Fruit fly (Drosophila melanogaster) ovary, adult (tissue): ENCODE measurements around the gene Ser12.
A peak's percentile ranks its signal among the peaks of the same experiment; 100 is the strongest.

Source experiments
- CG17801 ChIP-seq: fragments of 200-800 bp; optimal IDR thresholded peaks from 2 replicates; lab custom pipeline; 2019; ENCODE audit warnings: missing biosample characterization, mild to moderate bottlenecking, missing genetic modification characterization, moderate library complexity; ENCODE audit not compliant: partially characterized antibody

Gene Ser12

dm6 chr2L:2240493-2240892 lies 10.6 kb downstream of the Ser12 start, which contains the start of gene Tengl1:
Tengl1 (minus strand) TSS chr2L:2240593.
- no peak for TF ChIP-seq CG17801 (GFP tag; lab: Kevin White, UChicago)

dm6 chr2L:2239284-2239683 lies 11.8 kb downstream of the Ser12 start, which contains the start of gene Tengl2:
Tengl2 (minus strand) TSS chr2L:2239384.
- no peak for TF ChIP-seq CG17801 (GFP tag; lab: Kevin White, UChicago)

- TF ChIP-seq CG17801 (GFP tag; lab: Kevin White, UChicago) = no peak
These were observed 12.9 kb downstream of the Ser12 start, which contains the start of gene Tengl3 for dm6 chr2L:2238151-2238550. Tengl3 (minus strand) TSS chr2L:2238251.

- TF ChIP-seq CG17801 (GFP tag; lab: Kevin White, UChicago) = peak; percentile 77
These were observed 14.4 kb downstream of the Ser12 start, which contains the start of gene Sec24CD for dm6 chr2L:2236722-2237121. Sec24CD (minus strand) TSS chr2L:2236844.

dm6 chr2L:2228179-2228849 lies 22.8 kb downstream of the Ser12 start:
- TF ChIP-seq CG17801 (GFP tag; lab: Kevin White, UChicago) = no peak

dm6 chr2L:2227316-2227715 lies 23.8 kb downstream of the Ser12 start:
- TF ChIP-seq CG17801 (GFP tag; lab: Kevin White, UChicago) = peak; percentile 35

- peak; percentile 86 for TF ChIP-seq CG17801 (GFP tag; lab: Kevin White, UChicago)
These were observed 24.6 kb downstream of the Ser12 start, which contains the start of the genes CG15387 and sau for dm6 chr2L:2226259-2227121. CG15387 (minus strand) TSS chr2L:2226294. sau (plus strand) TSS chr2L:2226342.

dm6 chr2L:2222377-2222776 lies 28.7 kb downstream of the Ser12 start:
- TF ChIP-seq CG17801 (GFP tag; lab: Kevin White, UChicago) = no peak

- TF ChIP-seq CG17801 (GFP tag; lab: Kevin White, UChicago) = peak; percentile 99
These were observed 29.4 kb downstream of the Ser12 start for dm6 chr2L:2221649-2222150.

dm6 chr2L:2220573-2221332 lies 30.3 kb downstream of the Ser12 start, which contains the start of gene papi:
papi (plus strand) TSS chr2L:2220748.
- TF ChIP-seq CG17801 (GFP tag; lab: Kevin White, UChicago) = no peak

dm6 chr2L:2217067-2217684 lies 33.9 kb downstream of the Ser12 start, which contains the start of the genes CG15386, CG42371 and mio:
CG15386 (minus strand) TSS chr2L:2217246.
CG42371 (minus strand) TSS chr2L:2217246.
mio (plus strand) TSS chr2L:2217290.
- TF ChIP-seq CG17801 (GFP tag; lab: Kevin White, UChicago) = peak; percentile 60

dm6 chr2L:2216065-2216464 lies 35.0 kb downstream of the Ser12 start, which contains the start of gene daed:
daed (minus strand) TSS chr2L:2216311.
- TF ChIP-seq CG17801 (GFP tag; lab: Kevin White, UChicago) = no peak

dm6 chr2L:2214004-2214403 lies 37.1 kb downstream of the Ser12 start, which contains the start of the genes Uch and CG34174:
Uch (minus strand) TSS chr2L:2214211.
CG34174 (plus strand) TSS chr2L:2214266.
- peak; percentile 43 for TF ChIP-seq CG17801 (GFP tag; lab: Kevin White, UChicago)
